Worm (Caenorhabditis elegans) whole organism, L2 larva: ENCODE measurements around the gene hlh-28.

Experiments
- C34F6.9 ChIP-seq: fragments of 150-350 bp; optimal IDR thresholded peaks from 2 replicates; lab custom pipeline; 2014; ENCODE audit warnings: missing biosample characterization, missing genetic modification characterization
- F13H6.1 ChIP-seq: sonication (generic microtip); optimal IDR thresholded peaks from 2 replicates; lab custom pipeline; 2016; ENCODE audit warnings: missing genetic modification characterization, missing compliant biosample characterization
- R02D3.7 ChIP-seq: fragments of 150-350 bp; optimal IDR thresholded peaks from 2 replicates; lab custom pipeline; 2014; ENCODE audit warnings: missing biosample characterization, missing genetic modification characterization
- ZK546.5 ChIP-seq: sonication (generic microtip); optimal IDR thresholded peaks from 2 replicates; lab custom pipeline; 2017; ENCODE audit warnings: missing biosample characterization, missing genetic modification characterization
- aly-2 ChIP-seq: fragments of 150-350 bp; optimal IDR thresholded peaks from 2 replicates; lab custom pipeline; 2014; ENCODE audit warnings: missing biosample characterization, missing genetic modification characterization
- ama-1 ChIP-seq: fragments of 150-350 bp; optimal IDR thresholded peaks from 2 replicates; lab custom pipeline; 2018; ENCODE audit warnings: inconsistent platforms
- blmp-1 ChIP-seq: sonication (generic microtip); optimal IDR thresholded peaks from 2 replicates; lab custom pipeline; 2017; ENCODE audit warnings: missing genetic modification characterization, mild to moderate bottlenecking, missing compliant biosample characterization, antibody characterized with exemption, moderate library complexity; ENCODE audit not compliant: insufficient read depth
- ceh-82 ChIP-seq: fragments of 150-350 bp; optimal IDR thresholded peaks from 2 replicates; lab custom pipeline; 2014; ENCODE audit warnings: missing biosample characterization, missing genetic modification characterization
- crh-2 ChIP-seq: sonication (generic microtip); optimal IDR thresholded peaks from 2 replicates; lab custom pipeline; 2017; ENCODE audit warnings: missing biosample characterization, missing genetic modification characterization
- dmd-4 ChIP-seq: sonication (generic microtip); optimal IDR thresholded peaks from 2 replicates; lab custom pipeline; 2017; ENCODE audit warnings: missing biosample characterization, missing genetic modification characterization
- egl-27 ChIP-seq: sonication (generic microtip); optimal IDR thresholded peaks from 3 replicates; lab custom pipeline; 2017; ENCODE audit warnings: missing biosample characterization, missing genetic modification reagents, missing genetic modification characterization
- elt-1 ChIP-seq: fragments of 150-350 bp; optimal IDR thresholded peaks from 2 replicates; lab custom pipeline; 2014; ENCODE audit warnings: missing biosample characterization, missing genetic modification characterization
- elt-3 ChIP-seq: sonication (generic microtip); optimal IDR thresholded peaks from 2 replicates; lab custom pipeline; 2017; ENCODE audit warnings: missing biosample characterization, missing genetic modification characterization
- fos-1 ChIP-seq: fragments of 150-350 bp; optimal IDR thresholded peaks from 2 replicates; lab custom pipeline; 2014; ENCODE audit warnings: missing biosample characterization, missing genetic modification characterization
- gmeb-1 ChIP-seq: fragments of 150-350 bp; optimal IDR thresholded peaks from 2 replicates; lab custom pipeline; 2014; ENCODE audit warnings: missing biosample characterization, missing genetic modification characterization
- lin-13 ChIP-seq: fragments of 150-350 bp; optimal IDR thresholded peaks from 2 replicates; lab custom pipeline; 2014; ENCODE audit warnings: missing biosample characterization, missing genetic modification reagents, missing genetic modification characterization
- lin-39 ChIP-seq: fragments of 150-350 bp; optimal IDR thresholded peaks from 2 replicates; lab custom pipeline; 2014; ENCODE audit warnings: missing biosample characterization, missing genetic modification reagents, missing genetic modification characterization
- lsy-2 ChIP-seq, 2 experiments: fragments of 150-350 bp in 1 of 2; sonication (generic microtip) in 1 of 2; optimal IDR thresholded peaks; 2 replicates each; lab custom pipeline; 2014 to 2017; ENCODE audit warnings: missing biosample characterization in 2 of 2, missing genetic modification characterization in 2 of 2
- mab-5 ChIP-seq: fragments of 150-350 bp; optimal IDR thresholded peaks from 2 replicates; lab custom pipeline; 2014; ENCODE audit warnings: missing biosample characterization, missing genetic modification characterization
- mbf-1 ChIP-seq: sonication (generic microtip); optimal IDR thresholded peaks from 2 replicates; lab custom pipeline; 2017; ENCODE audit warnings: missing biosample characterization, missing genetic modification characterization
- mdl-1 ChIP-seq, 2 experiments: fragments of 150-350 bp in 1 of 2; sonication (generic microtip) in 1 of 2; optimal IDR thresholded peaks; 2 replicates each; lab custom pipeline; 2017; ENCODE audit warnings: missing biosample characterization in 2 of 2, missing genetic modification characterization in 2 of 2
- nhr-10 ChIP-seq: sonication (generic microtip); optimal IDR thresholded peaks from 2 replicates; lab custom pipeline; 2017; ENCODE audit warnings: missing biosample characterization, missing genetic modification characterization
- nhr-11 ChIP-seq: fragments of 150-350 bp; optimal IDR thresholded peaks from 2 replicates; lab custom pipeline; 2014; ENCODE audit warnings: missing biosample characterization, missing genetic modification characterization
- nhr-21 ChIP-seq: fragments of 150-350 bp; optimal IDR thresholded peaks from 2 replicates; lab custom pipeline; 2014; ENCODE audit warnings: missing biosample characterization, missing genetic modification characterization
- nhr-25 ChIP-seq: fragments of 150-350 bp; sonication (generic microtip); optimal IDR thresholded peaks from 3 replicates; lab custom pipeline; 2014; ENCODE audit warnings: missing biosample characterization, missing genetic modification characterization
- nhr-6 ChIP-seq: fragments of 150-350 bp; optimal IDR thresholded peaks from 2 replicates; lab custom pipeline; 2014; ENCODE audit warnings: missing biosample characterization, missing genetic modification characterization
- nhr-77 ChIP-seq: fragments of 150-350 bp; optimal IDR thresholded peaks from 2 replicates; lab custom pipeline; 2014; ENCODE audit warnings: missing biosample characterization, missing genetic modification characterization
- sem-4 ChIP-seq: fragments of 150-350 bp; optimal IDR thresholded peaks from 2 replicates; lab custom pipeline; 2014; ENCODE audit warnings: missing biosample characterization, missing genetic modification reagents, missing genetic modification characterization
- skn-1 ChIP-seq: sonication (generic microtip); optimal IDR thresholded peaks from 2 replicates; lab custom pipeline; 2017; ENCODE audit warnings: missing biosample characterization, missing genetic modification characterization
- sma-3 ChIP-seq: sonication (generic microtip); optimal IDR thresholded peaks from 2 replicates; lab custom pipeline; 2016; ENCODE audit warnings: missing genetic modification reagents, missing genetic modification characterization, missing compliant biosample characterization
- sma-9 ChIP-seq, 2 experiments: fragments of 150-350 bp in 1 of 2; sonication (generic microtip) in 1 of 2; optimal IDR thresholded peaks; 2 replicates each; lab custom pipeline; 2014 to 2016; ENCODE audit warnings: missing genetic modification characterization in 2 of 2, mild to moderate bottlenecking in 1 of 2, missing biosample characterization in 1 of 2, missing compliant biosample characterization in 1 of 2, missing genetic modification reagents in 1 of 2, moderate library complexity in 1 of 2
- snpc-4 ChIP-seq: fragments of 150-350 bp; optimal IDR thresholded peaks from 2 replicates; lab custom pipeline; 2014; ENCODE audit warnings: missing biosample characterization, missing genetic modification characterization
- unc-39 ChIP-seq: fragments of 150-350 bp; optimal IDR thresholded peaks from 2 replicates; lab custom pipeline; 2014; ENCODE audit warnings: missing biosample characterization, missing genetic modification characterization
- unc-55 ChIP-seq: fragments of 150-350 bp; sonication (generic microtip); optimal IDR thresholded peaks from 3 replicates; lab custom pipeline; 2014; ENCODE audit warnings: missing biosample characterization, missing genetic modification reagents, missing genetic modification characterization
- unc-62 ChIP-seq: fragments of 150-350 bp; optimal IDR thresholded peaks from 2 replicates; lab custom pipeline; 2014; ENCODE audit warnings: missing biosample characterization, missing genetic modification reagents, missing genetic modification characterization
- zag-1 ChIP-seq: fragments of 150-350 bp; optimal IDR thresholded peaks from 2 replicates; lab custom pipeline; 2014; ENCODE audit warnings: missing biosample characterization, missing genetic modification characterization
- ztf-1 ChIP-seq: fragments of 200-800 bp; sonication (Bioruptor generic); conservative IDR thresholded peaks from 2 replicates; pipeline ENCODE4 v1.3.6; 2022; ENCODE audit warnings: missing genetic modification characterization, missing compliant biosample characterization
- ztf-11 ChIP-seq: sonication (generic microtip); optimal IDR thresholded peaks from 2 replicates; lab custom pipeline; 2017; ENCODE audit warnings: missing biosample characterization, missing genetic modification characterization

The hlh-28 gene

ce11 chrX:17527377-17527776 lies 23.5 kb upstream of the hlh-28 start:
- TF ChIP-seq sma-9 (GFP tag; optimal IDR thresholded peaks at IDR 0.05; lab: Kevin White, UChicago) (no peak), sma-9 (tag; optimal IDR thresholded peaks at IDR 0.05; lab: Kevin White, UChicago) (no peak), nhr-6 (tag; lab: Kevin White, UChicago) (no peak), ZK546.5 (no peak), mbf-1 (tag; lab: Kevin White, UChicago) (no peak), unc-39 (tag; lab: Kevin White, UChicago) (no peak), egl-27 (tag; lab: Kevin White, UChicago) (no peak), ztf-1 (GFP tag; lab: Robert Waterston, UW) (no peak), nhr-25 (tag; lab: Kevin White, UChicago) (no peak)

- no peak for TF ChIP-seq lin-13
- TF ChIP-seq unc-39 (tag; lab: Kevin White, UChicago), result no peak
- TF ChIP-seq elt-3 (tag; lab: Kevin White, UChicago), result no peak
- no peak for TF ChIP-seq mdl-1 (tag; optimal IDR thresholded peaks at IDR 0.05; lab: Kevin White, UChicago)
- TF ChIP-seq sma-9 (GFP tag; optimal IDR thresholded peaks at IDR 0.05; lab: Kevin White, UChicago), result peak; percentile 62
- TF ChIP-seq sma-9 (tag; optimal IDR thresholded peaks at IDR 0.05; lab: Kevin White, UChicago), result no peak
- no peak for TF ChIP-seq sem-4 (tag; lab: Kevin White, UChicago)
- TF ChIP-seq ztf-11, result no peak
- no peak for TF ChIP-seq unc-62 (GFP tag; lab: Kevin White, UChicago)
- no peak for TF ChIP-seq ama-1 (lab: Kevin White, UChicago)
- TF ChIP-seq crh-2 (tag; lab: Kevin White, UChicago), result no peak
- TF ChIP-seq snpc-4 (tag; lab: Kevin White, UChicago), result no peak
- peak; percentile 47 for TF ChIP-seq F13H6.1 (tag; lab: Kevin White, UChicago)
- TF ChIP-seq, all 48 proteins: peak for 2
Measured at ce11 chrX:17528068-17528467, 22.8 kb upstream of the hlh-28 start, which contains the start of gene sup-10. sup-10 (plus strand) TSS chrX:17528344.

DNA sequence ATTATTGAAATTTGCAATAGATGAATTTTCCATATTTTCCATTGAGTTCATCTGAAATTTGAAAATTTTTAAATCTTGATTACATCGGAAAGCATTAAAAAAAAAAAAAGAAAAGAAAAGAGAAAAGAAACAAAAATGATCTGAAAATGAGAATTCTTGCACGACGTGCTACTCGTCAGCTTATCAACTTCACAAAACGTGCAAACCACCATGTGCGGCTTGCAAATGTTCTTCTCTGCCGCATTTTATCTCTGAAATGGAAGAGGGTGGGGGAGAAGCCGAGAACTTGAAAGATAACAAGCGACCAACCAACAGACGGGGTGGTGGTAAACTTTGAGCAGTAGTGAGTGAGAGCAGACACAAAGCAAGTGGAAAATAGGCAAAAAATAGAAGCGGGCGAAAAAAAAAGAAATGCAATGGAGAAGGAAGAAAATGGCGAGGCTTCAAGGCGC lies 16.8 kb upstream of the hlh-28 start, which contains the start of gene F31A3.3:
Gene F31A3.3 (minus strand): TSS at position 51 of the 452 bp plus-strand sequence.
- TF ChIP-seq nhr-6 (tag; lab: Kevin White, UChicago) (no peak), sma-9 (GFP tag; optimal IDR thresholded peaks at IDR 0.05; lab: Kevin White, UChicago) (peak; percentile 67), sma-9 (tag; optimal IDR thresholded peaks at IDR 0.05; lab: Kevin White, UChicago) (no peak), gmeb-1 (tag; lab: Kevin White, UChicago) (peak; percentile 34), fos-1 (peak; percentile 61), crh-2 (tag; lab: Kevin White, UChicago) (peak; percentile 5)

DNA sequence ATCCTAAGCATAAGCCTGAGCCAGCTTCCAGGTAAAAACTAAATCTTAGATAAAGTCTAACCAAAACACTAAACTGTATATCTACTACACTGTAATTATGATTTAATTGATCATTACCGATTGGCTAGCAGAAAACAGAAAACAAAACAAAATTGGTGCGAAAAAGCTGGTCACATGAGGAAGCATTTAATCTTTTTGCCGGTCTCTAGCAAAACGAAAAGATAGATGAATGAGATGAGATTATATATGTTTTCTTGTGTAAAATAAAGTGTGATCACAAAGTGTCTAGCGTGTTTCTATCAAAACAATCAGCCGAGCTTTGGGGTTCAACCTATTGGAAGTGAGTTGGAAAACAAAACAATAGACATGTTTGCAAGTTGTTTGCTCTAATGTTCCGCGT lies 16.0 kb upstream of the hlh-28 start:
- TF ChIP-seq skn-1, result no peak
- no peak for TF ChIP-seq sma-3
- peak; percentile 26 for TF ChIP-seq unc-55 (GFP tag; lab: Kevin White, UChicago)
- TF ChIP-seq nhr-10 (tag; lab: Kevin White, UChicago), result no peak
- TF ChIP-seq lin-39 (tag; lab: Kevin White, UChicago), result no peak
- TF ChIP-seq nhr-21 (tag; lab: Kevin White, UChicago), result no peak
- peak; percentile 16 for TF ChIP-seq sma-9 (GFP tag; optimal IDR thresholded peaks at IDR 0.05; lab: Kevin White, UChicago)
- no peak for TF ChIP-seq sma-9 (tag; optimal IDR thresholded peaks at IDR 0.05; lab: Kevin White, UChicago)
- TF ChIP-seq lsy-2 (tag; optimal IDR thresholded peaks at IDR 0.05; lab: Kevin White, UChicago), result peak in 1 of 2 experiments; percentile 16
- TF ChIP-seq, all 48 proteins: peak for 3

DNA sequence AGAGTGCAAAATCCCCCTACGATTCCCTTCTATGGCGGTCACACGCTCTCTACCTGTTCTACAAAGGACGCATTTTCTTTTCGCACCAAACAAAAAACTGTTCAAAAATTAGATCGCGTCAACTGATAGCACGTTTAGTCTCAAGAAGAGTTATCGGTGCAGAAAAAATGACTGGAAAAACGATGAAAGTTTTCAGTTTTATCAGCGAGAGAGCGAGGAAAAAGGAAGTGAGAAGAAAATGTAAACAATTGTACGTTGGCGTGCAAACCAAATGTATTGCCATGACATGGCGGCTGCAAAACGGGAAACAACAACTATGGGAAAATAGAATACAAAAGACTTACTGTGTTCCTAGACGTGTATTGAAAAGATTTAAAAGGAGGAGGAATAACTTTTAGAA lies 13.3 kb upstream of the hlh-28 start:
- peak; percentile 39 for TF ChIP-seq fos-1
- no peak for TF ChIP-seq gmeb-1 (tag; lab: Kevin White, UChicago)

- no peak for TF ChIP-seq nhr-11
- no peak for TF ChIP-seq crh-2 (tag; lab: Kevin White, UChicago)
- TF ChIP-seq nhr-77 (tag; lab: Kevin White, UChicago), result no peak
- peak; percentile 62 for TF ChIP-seq nhr-25 (tag; lab: Kevin White, UChicago)
- no peak for TF ChIP-seq ZK546.5
- TF ChIP-seq zag-1 (tag; lab: Kevin White, UChicago), result no peak
- TF ChIP-seq gmeb-1 (tag; lab: Kevin White, UChicago), result no peak
- TF ChIP-seq elt-3 (tag; lab: Kevin White, UChicago), result no peak
- TF ChIP-seq dmd-4 (tag; lab: Kevin White, UChicago), result no peak
- TF ChIP-seq mab-5, result no peak
- TF ChIP-seq elt-1, result no peak
- TF ChIP-seq sma-9 (GFP tag; optimal IDR thresholded peaks at IDR 0.05; lab: Kevin White, UChicago), result peak; percentile 21
- TF ChIP-seq sma-9 (tag; optimal IDR thresholded peaks at IDR 0.05; lab: Kevin White, UChicago), result no peak
- no peak for TF ChIP-seq blmp-1 (tag; lab: Kevin White, UChicago)
- no peak for TF ChIP-seq unc-55 (GFP tag; lab: Kevin White, UChicago)
- peak; percentile 56 for TF ChIP-seq sma-3
- TF ChIP-seq C34F6.9 (tag; lab: Kevin White, UChicago), result no peak
- no peak for TF ChIP-seq R02D3.7 (tag; lab: Kevin White, UChicago)
- TF ChIP-seq ama-1 (lab: Kevin White, UChicago), result no peak
- TF ChIP-seq nhr-21 (tag; lab: Kevin White, UChicago), result peak; percentile 54
- no peak for TF ChIP-seq unc-62 (GFP tag; lab: Kevin White, UChicago)
- no peak for TF ChIP-seq mbf-1 (tag; lab: Kevin White, UChicago)
- no peak for TF ChIP-seq ztf-1 (GFP tag; lab: Robert Waterston, UW)
- TF ChIP-seq F13H6.1 (tag; lab: Kevin White, UChicago), result no peak
- TF ChIP-seq ceh-82, result no peak
- TF ChIP-seq mdl-1 (tag; optimal IDR thresholded peaks at IDR 0.05; lab: Kevin White, UChicago), result peak; percentile 28 to 46
- TF ChIP-seq fos-1, result peak; percentile 21
- TF ChIP-seq sem-4 (tag; lab: Kevin White, UChicago), result no peak
- no peak for TF ChIP-seq aly-2 (tag; lab: Kevin White, UChicago)
- no peak for TF ChIP-seq nhr-10 (tag; lab: Kevin White, UChicago)
Measured at ce11 chrX:17539968-17540367, 10.9 kb upstream of the hlh-28 start.
